Worm (Caenorhabditis elegans) whole organism, L4/young adult: Measurements from ENCODE around the gene set-4.
A peak's percentile ranks its signal among the peaks of the same experiment; 100 is the strongest.

Source experiments
- W03F9.2 ChIP-seq: fragments of 150-350 bp; optimal IDR thresholded peaks from 2 replicates; lab custom pipeline; 2014; ENCODE audit warnings: missing biosample characterization, missing genetic modification characterization
- dao-5 ChIP-seq: sonication (generic microtip); optimal IDR thresholded peaks from 2 replicates; lab custom pipeline; 2016; ENCODE audit warnings: missing genotype, missing genetic modification characterization, moderate library complexity, missing compliant biosample characterization
- him-1 ChIP-seq: sonication (generic microtip); optimal IDR thresholded peaks from 2 replicates; lab custom pipeline; 2016; ENCODE audit warnings: missing genotype, missing genetic modification reagents, missing genetic modification characterization, missing compliant biosample characterization

set-4 gene

ce11 chrII:6331222-6331830 is at the start of gene set-4:
TSS of gene set-4 (minus strand) at chrII:6331341.
- TF ChIP-seq W03F9.2 (peak; percentile 51), dao-5 (no peak), him-1 (tag; lab: Kevin White, UChicago) (peak; percentile 78)

- TF ChIP-seq him-1 (tag; lab: Kevin White, UChicago) (no peak), dao-5 (no peak), W03F9.2 (no peak)
These were observed 49.7 kb upstream of the set-4 start, which contains the start of gene F58F12.12 for ce11 chrII:6380866-6381265. TSS of gene F58F12.12 (plus strand) at chrII:6381166.

DNA sequence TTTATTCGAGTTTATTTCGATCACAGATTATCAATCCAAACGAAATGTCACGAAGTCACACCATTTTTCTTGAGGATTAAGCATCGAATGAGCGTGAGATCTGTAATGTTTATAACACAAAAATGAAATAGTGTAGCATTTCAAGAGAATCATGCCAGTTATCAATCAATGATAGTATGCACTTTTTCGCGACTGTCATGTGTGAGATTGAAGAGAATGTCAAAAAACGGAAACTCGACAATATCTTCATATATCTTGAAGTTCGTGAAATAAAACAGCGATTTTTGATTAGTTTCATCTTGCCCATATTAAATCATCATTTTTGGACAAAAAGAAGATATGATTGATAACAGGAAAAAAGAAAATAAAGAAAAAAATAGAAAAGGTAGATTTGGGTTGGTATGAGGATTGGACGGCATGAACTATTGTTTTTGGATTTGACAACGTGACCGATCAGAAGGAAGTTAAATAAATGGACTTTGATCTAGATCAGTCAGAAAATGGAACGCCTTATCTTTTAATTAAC is 48.0 kb upstream of the set-4 start:
- no peak for TF ChIP-seq him-1 (tag; lab: Kevin White, UChicago)
- TF ChIP-seq W03F9.2 = no peak
- TF ChIP-seq dao-5 = no peak

DNA sequence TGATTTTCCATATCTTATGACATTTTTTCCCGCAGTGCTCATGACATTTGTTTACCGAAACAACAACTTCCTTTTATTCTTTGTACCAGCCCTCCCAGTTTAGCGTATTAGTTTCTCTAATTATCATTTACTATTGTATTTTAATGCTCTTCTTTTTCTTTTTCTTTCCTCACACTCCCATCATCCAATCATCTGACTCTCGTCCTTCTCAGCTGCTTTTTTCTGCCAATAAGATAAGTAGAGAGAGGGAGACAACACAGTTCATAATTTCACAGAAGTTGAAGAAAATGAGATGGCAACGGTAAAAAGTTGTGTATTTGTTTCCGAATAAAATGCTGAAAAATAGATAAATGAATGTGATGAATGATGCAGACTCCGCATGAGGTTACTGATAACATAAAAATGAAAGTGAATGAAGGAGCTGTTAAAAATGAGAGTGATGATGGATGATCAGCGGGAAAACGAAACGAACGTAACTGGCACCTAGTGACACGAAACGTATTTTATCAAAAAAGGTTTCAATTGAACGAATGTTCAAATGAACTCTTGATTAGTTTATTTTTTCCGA is 46.3 kb upstream of the set-4 start:
- TF ChIP-seq W03F9.2 (no peak), dao-5 (no peak), him-1 (tag; lab: Kevin White, UChicago) (no peak)

- no peak for TF ChIP-seq dao-5
- no peak for TF ChIP-seq him-1 (tag; lab: Kevin White, UChicago)
- no peak for TF ChIP-seq W03F9.2
These were observed 45.6 kb upstream of the set-4 start for ce11 chrII:6376693-6377092.

- no peak for TF ChIP-seq dao-5
These were observed 43.5 kb upstream of the set-4 start for ce11 chrII:6374646-6375045.

DNA sequence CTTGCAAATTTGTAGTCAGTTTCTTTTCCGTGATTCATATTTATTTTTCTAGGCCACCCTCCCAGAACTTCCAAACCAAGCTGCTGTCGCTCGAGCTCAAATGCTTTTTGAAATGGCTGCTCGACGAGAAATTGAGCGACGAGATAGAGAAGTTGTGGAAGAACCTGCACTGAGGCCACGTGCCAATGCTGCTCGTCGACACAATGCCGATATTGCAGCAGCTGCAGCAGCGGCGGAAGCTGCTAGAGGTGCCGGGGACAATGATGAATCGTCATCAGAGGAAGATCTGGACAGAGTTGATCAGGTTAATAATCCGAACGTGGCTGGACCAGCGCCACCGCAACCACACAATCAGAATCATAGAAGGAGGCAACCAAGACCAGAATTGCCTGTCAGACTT is 42.2 kb upstream of the set-4 start:
- no peak for TF ChIP-seq W03F9.2
- no peak for TF ChIP-seq him-1 (tag; lab: Kevin White, UChicago)
- no peak for TF ChIP-seq dao-5

DNA sequence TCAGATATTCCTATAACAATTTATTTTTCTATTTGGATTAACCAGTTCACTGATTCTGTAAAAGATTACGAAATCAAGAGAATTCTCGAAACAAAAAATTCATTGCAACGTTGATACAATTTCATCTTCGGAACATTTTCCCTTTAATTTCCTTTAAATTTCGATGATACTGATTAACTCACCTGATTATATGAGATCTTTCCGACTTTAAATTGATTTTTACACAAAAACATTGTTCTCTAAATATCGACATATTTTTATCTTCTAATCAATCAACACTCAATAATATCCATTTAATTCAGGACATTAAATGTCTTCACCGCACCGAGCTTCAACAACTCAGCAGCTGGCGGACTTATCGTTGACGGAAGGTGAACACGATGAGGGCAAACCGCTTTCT is 39.9 kb upstream of the set-4 start, which contains the start of gene lin-23:
TSS of gene lin-23 (plus strand) at position 301 of the 400 bp plus-strand sequence.
- no peak for TF ChIP-seq dao-5
- no peak for TF ChIP-seq him-1 (tag; lab: Kevin White, UChicago)
- no peak for TF ChIP-seq W03F9.2

DNA sequence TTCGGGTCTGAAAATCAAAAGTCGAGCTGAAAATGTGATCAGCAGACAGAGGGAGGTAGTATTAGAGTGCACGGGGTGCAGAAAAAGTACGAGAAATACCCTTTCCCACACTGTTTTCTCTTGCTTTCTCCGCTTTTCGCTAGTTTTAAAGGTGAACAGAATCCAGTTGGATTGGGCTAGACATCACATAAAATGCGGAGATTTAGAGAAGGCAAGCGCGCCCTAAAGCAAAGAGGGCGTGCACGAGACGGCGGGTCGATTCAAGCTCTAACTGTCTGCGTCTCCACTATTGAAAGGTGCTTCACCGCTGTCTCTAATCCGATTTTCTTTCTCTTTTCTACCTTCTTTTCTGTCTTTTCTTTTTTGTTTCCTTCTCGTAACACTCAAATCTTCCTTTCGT is 39.0 kb upstream of the set-4 start:
- TF ChIP-seq him-1 (tag; lab: Kevin White, UChicago) (no peak), dao-5 (no peak), W03F9.2 (peak; percentile 81)

- TF ChIP-seq him-1 (tag; lab: Kevin White, UChicago) (no peak), W03F9.2 (no peak), dao-5 (no peak)
These were observed 35.6 kb upstream of the set-4 start, which contains the start of gene ctsa-4.1 for ce11 chrII:6366696-6367095. TSS of gene ctsa-4.1 (plus strand) at chrII:6366996.

- no peak for TF ChIP-seq dao-5
- TF ChIP-seq W03F9.2 = no peak
- no peak for TF ChIP-seq him-1 (tag; lab: Kevin White, UChicago)
These were observed 34.2 kb upstream of the set-4 start, which contains the start of the genes ani-2 and clec-88 for ce11 chrII:6365237-6365815. TSS of gene ani-2 (minus strand) at chrII:6365367. TSS of gene clec-88 (plus strand) at chrII:6365722.

DNA sequence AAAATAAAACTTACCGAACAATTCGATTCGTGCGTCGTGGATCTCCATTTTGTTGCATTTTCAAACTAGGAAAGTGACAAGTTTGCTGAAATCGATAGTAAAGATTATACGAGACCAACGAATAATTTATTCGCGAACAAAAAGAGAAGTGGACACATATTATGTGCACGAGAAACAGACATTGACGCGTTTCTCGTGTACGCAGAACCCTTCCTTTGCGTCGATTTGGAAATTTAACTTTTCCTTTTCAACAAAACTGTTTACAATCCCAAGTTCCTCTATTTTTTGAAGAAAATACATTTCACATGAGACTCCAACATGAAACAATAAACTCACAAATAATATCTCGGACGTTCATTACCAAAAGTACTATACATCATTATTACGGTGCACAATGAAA is 29.7 kb upstream of the set-4 start, which contains the start of gene K10B2.4:
TSS of gene K10B2.4 (minus strand) at position 138 of the 400 bp plus-strand sequence.
- TF ChIP-seq W03F9.2 (peak; percentile 72), dao-5 (no peak)

DNA sequence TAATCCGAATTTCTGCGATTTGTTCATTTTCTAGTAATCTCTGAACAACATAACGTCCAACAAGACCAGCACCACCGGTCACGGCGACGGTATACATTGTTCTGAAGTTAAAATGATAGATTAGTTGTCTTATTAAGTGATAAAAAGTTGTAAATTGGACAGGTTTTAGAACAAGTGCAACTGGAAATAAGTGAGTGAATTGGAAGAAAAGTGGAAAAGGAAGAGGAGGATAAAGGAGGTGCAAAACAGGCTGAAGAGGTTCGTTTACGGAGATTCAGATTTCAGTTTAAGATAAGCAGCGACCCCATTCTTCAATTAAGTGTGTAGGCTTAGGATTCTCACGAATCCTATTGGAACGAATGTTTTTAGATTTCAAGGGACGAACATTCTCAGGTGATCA is 27.8 kb upstream of the set-4 start, which contains the start of gene C32D5.12:
TSS of gene C32D5.12 (minus strand) at position 101 of the 400 bp plus-strand sequence.
- TF ChIP-seq W03F9.2 (no peak), dao-5 (no peak), him-1 (tag; lab: Kevin White, UChicago) (no peak)

DNA sequence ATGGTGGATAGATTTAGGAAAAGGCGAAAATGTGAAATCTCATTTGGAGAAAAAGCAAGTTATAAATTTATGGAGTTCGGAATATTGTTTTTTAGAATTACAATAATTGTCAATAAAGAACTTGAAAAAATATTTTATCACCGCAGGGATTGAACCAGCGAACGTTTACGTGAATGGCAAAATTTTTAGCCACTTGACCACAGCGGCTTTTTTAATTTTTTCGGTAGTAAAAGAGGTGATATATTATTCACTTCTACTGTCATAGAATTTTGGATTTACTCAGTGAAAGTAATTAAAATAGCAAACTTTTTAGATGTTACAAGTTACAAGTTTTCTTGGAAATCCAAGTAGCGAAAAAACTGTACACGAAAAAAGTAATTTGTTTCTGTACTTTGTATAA is 27.1 kb upstream of the set-4 start:
- TF ChIP-seq him-1 (tag; lab: Kevin White, UChicago) = no peak
- no peak for TF ChIP-seq W03F9.2
- no peak for TF ChIP-seq dao-5
